Worm (Caenorhabditis elegans) whole organism, midembryonic: ENCODE data around the gene srxa-10.

Experiments
- T22C8.4 ChIP-seq: fragments of 200-800 bp; sonication (Bioruptor generic); IDR thresholded peaks from 2 replicates; pipeline ENCODE4 v1.3.6; 2022; ENCODE audit warnings: missing genetic modification characterization, missing compliant biosample characterization
- cog-1 ChIP-seq: sonication (generic microtip); optimal IDR thresholded peaks from 2 replicates; lab custom pipeline; 2016; ENCODE audit warnings: missing genetic modification characterization, missing compliant biosample characterization
- flt-1 ChIP-seq: fragments of 200-800 bp; sonication (Bioruptor generic); IDR thresholded peaks from 2 replicates; pipeline ENCODE4 v1.3.6; 2022; ENCODE audit warnings: missing genetic modification characterization, missing compliant biosample characterization
- ref-1 ChIP-seq: fragments of 200-800 bp; sonication (Bioruptor generic); conservative IDR thresholded peaks from 2 replicates; pipeline ENCODE4 v1.3.6; 2022; ENCODE audit warnings: missing genetic modification reagents, missing genetic modification characterization, missing compliant biosample characterization
- ztf-23 ChIP-seq: fragments of 200-800 bp; sonication (Bioruptor generic); IDR thresholded peaks from 2 replicates; pipeline ENCODE4 v1.3.6; 2022; ENCODE audit warnings: missing genetic modification reagents, missing genetic modification characterization, missing compliant biosample characterization

ce11 chrIII:9798478-9799157 lies 2.3 kb upstream of the srxa-10 start, which contains the start of gene ZK632.2:
- TF ChIP-seq flt-1 (no peak), ztf-23 (GFP tag; lab: Robert Waterston, UW) (no peak), cog-1 (tag; lab: Kevin White, UChicago) (no peak), T22C8.4 (GFP tag; lab: Robert Waterston, UW) (no peak), ref-1 (GFP tag; lab: Robert Waterston, UW) (no peak)
